Worm (Caenorhabditis elegans) whole organism, L3 larva: ENCODE results near the gene R10H10.4.

ENCODE experiments used
- R02D3.7 ChIP-seq: fragments of 150-350 bp; optimal IDR thresholded peaks from 2 replicates; lab custom pipeline; 2014; ENCODE audit warnings: missing biosample characterization, missing genetic modification characterization
- ceh-16 ChIP-seq: sonication (generic microtip); optimal IDR thresholded peaks from 2 replicates; lab custom pipeline; 2017; ENCODE audit warnings: missing biosample characterization, missing genetic modification characterization
- ceh-28 ChIP-seq: fragments of 150-350 bp; optimal IDR thresholded peaks from 2 replicates; lab custom pipeline; 2014; ENCODE audit warnings: missing biosample characterization, missing genetic modification reagents, missing genetic modification characterization
- egl-5 ChIP-seq: fragments of 150-350 bp; optimal IDR thresholded peaks from 2 replicates; lab custom pipeline; 2017; ENCODE audit warnings: missing biosample characterization, missing genetic modification reagents, missing genetic modification characterization, inconsistent platforms
- eor-1 ChIP-seq, 2 experiments: fragments of 150-350 bp; optimal IDR thresholded peaks; 2 replicates each; lab custom pipeline; 2014 to 2018; ENCODE audit warnings: missing biosample characterization in 2 of 2, missing genetic modification characterization in 2 of 2
- fos-1 ChIP-seq: fragments of 150-350 bp; optimal IDR thresholded peaks from 2 replicates; lab custom pipeline; 2014; ENCODE audit warnings: missing biosample characterization, missing genetic modification characterization
- hmg-11 ChIP-seq: sonication (generic microtip); optimal IDR thresholded peaks from 2 replicates; lab custom pipeline; 2016; ENCODE audit warnings: missing genetic modification characterization, missing compliant biosample characterization
- jun-1 ChIP-seq: fragments of 150-350 bp; optimal IDR thresholded peaks from 2 replicates; lab custom pipeline; 2014; ENCODE audit warnings: missing biosample characterization, missing genetic modification reagents, missing genetic modification characterization
- lin-39 ChIP-seq: fragments of 150-350 bp; optimal IDR thresholded peaks from 2 replicates; lab custom pipeline; 2018; ENCODE audit warnings: missing biosample characterization, missing genetic modification reagents, missing genetic modification characterization
- nfya-1 ChIP-seq: sonication (generic microtip); optimal IDR thresholded peaks from 2 replicates; lab custom pipeline; 2017; ENCODE audit warnings: missing genetic modification characterization, mild to moderate bottlenecking, missing compliant biosample characterization, antibody characterized with exemption, moderate library complexity; ENCODE audit not compliant: insufficient read depth
- nhr-43 ChIP-seq: sonication (generic microtip); optimal IDR thresholded peaks from 2 replicates; lab custom pipeline; 2016; ENCODE audit warnings: mild to moderate bottlenecking, missing genetic modification characterization, missing compliant biosample characterization; ENCODE audit not compliant: poor library complexity, severe bottlenecking
- nhr-76 ChIP-seq: fragments of 150-350 bp; sonication (generic microtip); optimal IDR thresholded peaks from 5 replicates; lab custom pipeline; 2014; ENCODE audit warnings: missing biosample characterization, missing genetic modification characterization
- pha-4 ChIP-seq: fragments of 150-350 bp; optimal IDR thresholded peaks from 2 replicates; lab custom pipeline; 2014; ENCODE audit warnings: missing biosample characterization, missing genetic modification reagents, missing genetic modification characterization
- skn-1 ChIP-seq: fragments of 150-350 bp; optimal IDR thresholded peaks from 2 replicates; lab custom pipeline; 2014; ENCODE audit warnings: missing biosample characterization, missing genetic modification characterization
- unc-39 ChIP-seq: sonication (generic microtip); optimal IDR thresholded peaks from 4 replicates; lab custom pipeline; 2017; ENCODE audit warnings: missing biosample characterization, missing genetic modification characterization
- unc-62 ChIP-seq: fragments of 150-350 bp; sonication (generic microtip); optimal IDR thresholded peaks from 4 replicates; lab custom pipeline; 2014; ENCODE audit warnings: missing biosample characterization, missing genetic modification reagents, missing genetic modification characterization

Gene R10H10.4

ce11 chrIV:10345990-10346389, 48.8 kb downstream of the R10H10.4 start (continued):
- TF ChIP-seq fos-1 (tag; lab: Kevin White, UChicago) (no peak), nhr-43 (no peak), nfya-1 (tag; lab: Kevin White, UChicago) (peak; percentile 75), unc-62 (GFP tag; lab: Kevin White, UChicago) (no peak), ceh-28 (tag; lab: Kevin White, UChicago) (peak; percentile 1)

DNA sequence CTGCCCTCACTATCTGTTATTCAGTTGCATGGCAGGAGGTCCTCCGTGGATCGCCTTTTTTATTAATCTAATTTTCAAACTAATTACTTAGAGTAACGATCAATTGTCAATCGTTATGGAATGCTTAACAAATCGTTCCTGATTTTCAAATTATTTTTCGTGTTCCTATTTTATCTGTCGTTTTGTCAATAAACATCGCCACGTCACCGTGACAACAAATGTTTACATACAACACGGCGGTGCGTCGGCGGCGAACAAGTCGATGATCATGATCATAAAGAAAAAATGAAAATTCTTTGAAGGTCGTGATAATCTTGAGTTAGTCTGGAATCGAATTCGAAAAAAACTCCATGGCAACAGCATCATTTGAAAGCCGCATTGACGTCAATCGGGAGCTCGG, 49.3 kb downstream of the R10H10.4 start:
- TF ChIP-seq ceh-16 (tag; lab: Kevin White, UChicago) (no peak), eor-1 (tag; optimal IDR thresholded peaks at IDR 0.05; lab: Kevin White, UChicago) (no peak), pha-4 (tag; lab: Kevin White, UChicago) (peak; percentile 73), unc-39 (no peak)

ce11 chrIV:10344621-10345020, 50.1 kb downstream of the R10H10.4 start:
- TF ChIP-seq pha-4 (tag; lab: Kevin White, UChicago) (peak; percentile 7), jun-1 (tag; lab: Kevin White, UChicago) (no peak), nfya-1 (tag; lab: Kevin White, UChicago) (peak; percentile 83), lin-39 (tag; lab: Kevin White, UChicago) (peak; percentile 73), egl-5 (tag; lab: Kevin White, UChicago) (peak; percentile 23), R02D3.7 (tag; lab: Kevin White, UChicago) (no peak), hmg-11 (tag; lab: Kevin White, UChicago) (peak; percentile 23), ceh-28 (tag; lab: Kevin White, UChicago) (peak; percentile 50), nhr-76 (tag; lab: Kevin White, UChicago) (no peak), skn-1 (tag; lab: Kevin White, UChicago) (peak; percentile 56)
